Fruit fly (Drosophila melanogaster): ENCODE measurements around the gene Mur11Da.

Mur11Da gene

DNA sequence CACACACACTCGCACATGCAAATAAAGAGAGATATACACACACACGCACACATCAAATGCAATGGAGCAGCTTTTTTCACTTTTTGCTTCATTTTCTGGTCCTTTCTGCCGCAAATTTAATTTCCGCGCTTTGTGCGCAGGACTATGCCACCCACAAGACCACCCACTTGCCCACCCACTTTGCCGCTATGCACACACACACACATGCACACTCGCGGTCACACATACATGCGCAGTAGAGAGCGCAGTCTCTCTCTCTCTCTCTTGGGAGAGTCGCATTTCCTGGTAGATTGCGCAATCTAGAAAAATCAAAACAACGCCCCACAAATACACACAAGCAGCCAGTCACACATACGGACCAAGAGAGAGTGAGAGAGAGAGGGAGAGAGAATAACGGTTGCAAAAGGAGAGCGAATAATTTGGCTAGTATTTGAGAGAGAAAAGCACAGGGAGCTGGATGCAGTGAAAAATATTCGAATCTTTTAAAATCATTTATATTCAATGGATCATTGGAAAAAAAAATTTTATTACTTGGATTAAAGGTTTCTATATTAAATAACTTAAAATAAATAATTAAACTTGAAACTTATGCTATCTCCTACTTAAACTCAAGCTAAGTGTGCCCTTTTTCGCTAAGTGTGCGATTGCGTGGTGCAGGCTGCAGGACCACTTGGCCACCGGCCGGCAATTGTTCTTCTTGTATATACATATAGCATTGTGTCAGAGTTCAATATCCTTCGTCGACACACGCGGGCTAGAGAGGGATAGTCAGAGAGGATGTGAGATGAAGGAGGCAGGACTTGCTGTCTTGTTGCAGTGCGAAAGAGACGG lies 42.0 kb upstream of the Mur11Da start (continued):
- TF ChIP-seq dpn (GFP tag; optimal IDR thresholded peaks at IDR 0.05) (peak; percentile 12 to 45), dmrt11E (tag; optimal IDR thresholded peaks at IDR 0.05) (peak; percentile 59), CG18619 (GFP tag; optimal IDR thresholded peaks at IDR 0.05) (peak; percentile 37), CG10267 (tag; optimal IDR thresholded peaks at IDR 0.05) (peak; percentile 66), Sox100B (GFP tag; optimal IDR thresholded peaks at IDR 0.05) (peak; percentile 54), Rfx (GFP tag; IDR thresholded peaks at IDR 0.05) (peak; percentile 57; the same call in 1 of the 2 replicates), CoRest (tag; optimal IDR thresholded peaks at IDR 0.05) (peak; percentile 66), CG2889 (GFP tag; IDR thresholded peaks at IDR 0.05) (0 out of 3 replicates have a peak, but pooled peaks have one; percentile 26), Ptx1 (GFP tag; IDR thresholded peaks at IDR 0.05) (peak; percentile 78), CrebB (tag; optimal IDR thresholded peaks at IDR 0.05) (peak; percentile 11), Xbp1 (GFP tag; optimal IDR thresholded peaks at IDR 0.05) (peak; percentile 40), CG14014 (GFP tag; IDR thresholded peaks at IDR 0.05) (peak; percentile 80), CG7963 (GFP tag; IDR thresholded peaks at IDR 0.05; ENCODE audit: partially characterized antibody) (no peak), br (optimal IDR thresholded peaks at IDR 0.05) (no peak), Atf6 (GFP tag; IDR thresholded peaks at IDR 0.05) (peak; percentile 56), CG4328 (GFP tag; optimal IDR thresholded peaks at IDR 0.05) (peak; percentile 18), CG15479 (GFP tag; optimal IDR thresholded peaks at IDR 0.05) (no peak), row (GFP tag; IDR thresholded peaks at IDR 0.05) (peak; percentile 86), HLH54F (GFP tag; optimal IDR thresholded peaks at IDR 0.05) (no peak), CG17359 (tag; optimal IDR thresholded peaks at IDR 0.05) (peak; percentile 53), kay (GFP tag; optimal IDR thresholded peaks at IDR 0.05) (peak; percentile 30), CG8290 (GFP tag; optimal IDR thresholded peaks at IDR 0.05) (peak; percentile 39), CG8290 (tag; optimal IDR thresholded peaks at IDR 0.05) (no peak), tap (tag; optimal IDR thresholded peaks at IDR 0.05) (peak; percentile 46), CG10565 (GFP tag; optimal IDR thresholded peaks at IDR 0.05) (no peak), z (GFP tag; IDR thresholded peaks at IDR 0.05) (no peak), tio (GFP tag; optimal IDR thresholded peaks at IDR 0.05) (peak; percentile 5), sens (GFP tag) (peak; percentile 91), grau (tag; optimal IDR thresholded peaks at IDR 0.05) (peak; percentile 63), fd96Cb (tag; optimal IDR thresholded peaks at IDR 0.05) (peak; percentile 49), CG5953 (GFP tag; IDR thresholded peaks at IDR 0.05) (peak; percentile 37; the same call in 1 of the 2 replicates), Gsc (GFP tag; IDR thresholded peaks at IDR 0.05) (0 out of 2 replicates have a peak, but pooled peaks have one; percentile 22), Ravus (GFP tag; IDR thresholded peaks at IDR 0.05) (no peak), Myb (GFP tag; optimal IDR thresholded peaks at IDR 0.05) (no peak), HHEX (GFP tag; optimal IDR thresholded peaks at IDR 0.05) (peak; percentile 62), vfl (GFP tag; optimal IDR thresholded peaks at IDR 0.05) (no peak), sob (GFP tag; IDR thresholded peaks at IDR 0.05) (peak; percentile 38; the same call in 1 of the 2 replicates), CG11696 (GFP tag; IDR thresholded peaks at IDR 0.05) (0 out of 2 replicates have a peak, but pooled peaks have one; percentile 21), Optix (GFP tag; IDR thresholded peaks at IDR 0.05) (peak; percentile 33; the same call in 1 of the 3 replicates), sima (GFP tag; optimal IDR thresholded peaks at IDR 0.05) (no peak), CG10979 (tag; optimal IDR thresholded peaks at IDR 0.05) (peak; percentile 75), klu (GFP tag; IDR thresholded peaks at IDR 0.05) (0 out of 2 replicates have a peak, but pooled peaks have one; percentile 30), CG9932 (GFP tag; IDR thresholded peaks at IDR 0.05) (peak; percentile 28; the same call in 1 of the 2 replicates), CG13296 (GFP tag; optimal IDR thresholded peaks at IDR 0.05) (peak; percentile 41), Hr3 (GFP tag; optimal IDR thresholded peaks at IDR 0.05) (peak; percentile 46), Awh (GFP tag; IDR thresholded peaks at IDR 0.05) (peak; percentile 79), psq (GFP tag; optimal IDR thresholded peaks at IDR 0.05) (no peak), scrt (GFP tag; optimal IDR thresholded peaks at IDR 0.05) (peak; percentile 59), CG18262 (tag; optimal IDR thresholded peaks at IDR 0.05) (peak; percentile 69), CG7556 (GFP tag; optimal IDR thresholded peaks at IDR 0.05) (peak; percentile 85)
